Fruit fly (Drosophila melanogaster) whole organism, embryonic: ENCODE measurements around the gene pan.

Experiments
- CG15514 ChIP-seq: fragments of 200-800 bp; sonication (Bioruptor generic); optimal IDR thresholded peaks from 3 replicates; lab custom pipeline; 2017; ENCODE audit warnings: missing biosample characterization, missing genetic modification characterization, mild to moderate bottlenecking, moderate library complexity, missing genetic modification reagents
- CG4707 ChIP-seq: fragments of 200-800 bp; sonication (Bioruptor generic); optimal IDR thresholded peaks from 2 replicates; lab custom pipeline; 2018; ENCODE audit warnings: missing biosample characterization, mild to moderate bottlenecking, missing genetic modification characterization, moderate library complexity
- Ets65A ChIP-seq: fragments of 200-800 bp; sonication (Bioruptor generic); peaks from one replicate; lab custom pipeline; 2016; ENCODE audit warnings: missing biosample characterization, missing genetic modification characterization
- Fer2 ChIP-seq: fragments of 200-800 bp; sonication (Bioruptor generic); optimal IDR thresholded peaks from 2 replicates; lab custom pipeline; 2018; ENCODE audit warnings: missing biosample characterization, mild to moderate bottlenecking, missing genetic modification characterization, moderate library complexity
- NC2β ChIP-seq: fragments of 200-800 bp; sonication (Bioruptor generic); optimal IDR thresholded peaks from 2 replicates; lab custom pipeline; 2016; ENCODE audit warnings: missing biosample characterization, missing genetic modification characterization
- bowl ChIP-seq: fragments of 200-800 bp; sonication (Bioruptor generic); IDR thresholded peaks from 2 replicates; pipeline ENCODE4 v1.3.6; 2022; ENCODE audit warnings: missing biosample characterization, missing genetic modification characterization
- chm ChIP-seq: fragments of 200-800 bp; sonication (Bioruptor generic); IDR thresholded peaks from 2 replicates; pipeline ENCODE4 v1.3.6; 2022; ENCODE audit warnings: missing biosample characterization, missing genetic modification characterization
- lov ChIP-seq, 2 experiments: fragments of 200-800 bp in 1 of 2; fragments of >200 bp in 1 of 2; sonication (Bioruptor generic) in 1 of 2; IDR thresholded peaks in 1 of 2; optimal IDR thresholded peaks in 1 of 2; 2 replicates in 1 of 2; 3 replicates in 1 of 2; pipeline versions ENCODE4 v1.3.6 to Lab custom; 2017 to 2022; ENCODE audit warnings: missing biosample characterization in 1 of 2, missing genetic modification characterization in 1 of 2
- pan ChIP-seq, 4 experiments: fragments of >200 bp in 3 of 4; fragments of 200-800 bp in 1 of 4; sonication (Bioruptor generic) in 1 of 4; optimal IDR thresholded peaks in 3 of 4; IDR thresholded peaks in 1 of 4; 2 replicates each; pipeline versions ENCODE4 v1.3.6 to Lab custom; 2017 to 2022; ENCODE audit warnings: missing biosample characterization in 2 of 4, missing genetic modification characterization in 2 of 4, mixed read lengths in 1 of 4
- sisA ChIP-seq: fragments of 200-800 bp; sonication (Bioruptor generic); IDR thresholded peaks from 2 replicates; pipeline ENCODE4 v1.3.6; 2022; ENCODE audit warnings: missing biosample characterization, missing genetic modification characterization
- sna ChIP-seq: fragments of 200-800 bp; sonication (Bioruptor generic); IDR thresholded peaks from 2 replicates; pipeline ENCODE4 v1.3.6; 2022; ENCODE audit warnings: missing biosample characterization, missing genetic modification characterization; ENCODE audit not compliant: partially characterized antibody

- no peak for TF ChIP-seq lov (optimal IDR thresholded peaks at IDR 0.05; lab: Kevin White, UChicago)
- TF ChIP-seq lov (GFP tag; IDR thresholded peaks at IDR 0.05; lab: Robert Waterston, UW) = no peak
- TF ChIP-seq sisA (GFP tag; lab: Robert Waterston, UW) = no peak
- no peak for TF ChIP-seq CG4707
- TF ChIP-seq NC2β = no peak
- no peak for TF ChIP-seq sna
- TF ChIP-seq CG15514 (GFP tag; lab: Kevin White, UChicago) = no peak
- no peak for TF ChIP-seq pan (optimal IDR thresholded peaks at IDR 0.05; lab: Kevin White, UChicago)
- no peak for TF ChIP-seq pan (GFP tag; optimal IDR thresholded peaks at IDR 0.05 in 1 of 2, IDR thresholded peaks at IDR 0.05 in 1 of 2)
- TF ChIP-seq Ets65A (GFP tag; lab: Kevin White, UChicago) = no peak
- no peak for TF ChIP-seq chm (GFP tag; lab: Robert Waterston, UW)
- no peak for TF ChIP-seq bowl (GFP tag; lab: Robert Waterston, UW)
- TF ChIP-seq Fer2 (tag; lab: Kevin White, UChicago) = no peak
Measured at dm6 chr4:63307-63706, 5.8 kb upstream of the pan start.
